Worm (Caenorhabditis elegans): ENCODE measurements around the gene F08G2.4.

Gene F08G2.4

ce11 chrII:13791570-13792279 is 38.7 kb upstream of the F08G2.4 start, which contains the start of gene ZK131.11:
Gene ZK131.11 (plus strand): TSS chrII:13792229.
- no peak for TF ChIP-seq tbx-37 (GFP tag; conservative IDR thresholded peaks at IDR 0.05)

DNA sequence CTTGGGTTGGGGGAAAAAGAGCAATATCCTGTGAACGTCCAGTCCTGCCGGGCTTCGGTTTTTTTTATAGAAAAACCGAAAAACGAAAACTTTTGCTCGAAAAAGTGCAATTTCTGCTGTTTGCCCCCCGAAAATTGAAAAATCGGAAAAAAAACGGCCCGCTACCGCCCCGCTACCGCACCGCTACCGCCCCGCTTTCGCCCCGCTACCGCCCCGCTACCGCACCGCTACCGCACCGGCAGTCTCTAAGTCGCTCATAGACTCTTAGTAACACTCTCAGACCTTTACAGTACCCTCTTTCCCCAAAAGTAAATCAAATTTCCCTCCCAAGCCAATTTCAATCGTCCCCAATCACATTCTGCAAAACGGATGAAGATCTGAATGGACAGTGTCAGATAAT is 35.2 kb upstream of the F08G2.4 start:
- TF ChIP-seq pes-1 (GFP tag; IDR thresholded peaks at IDR 0.05) (no peak), F13C5.2 (tag; optimal IDR thresholded peaks at IDR 0.05) (no peak)

- no peak for TF ChIP-seq tbx-37 (GFP tag; conservative IDR thresholded peaks at IDR 0.05)
- peak; percentile 95 for TF ChIP-seq ceh-36 (tag; optimal IDR thresholded peaks at IDR 0.05)
Measured at ce11 chrII:13796312-13796711, 34.1 kb upstream of the F08G2.4 start.

ce11 chrII:13806269-13806668 is 24.1 kb upstream of the F08G2.4 start:
- TF ChIP-seq tra-4 (tag; optimal IDR thresholded peaks at IDR 0.05) (no peak), ceh-36 (tag; optimal IDR thresholded peaks at IDR 0.05) (no peak), ceh-13 (GFP tag; optimal IDR thresholded peaks at IDR 0.05) (no peak), ets-7 (tag; optimal IDR thresholded peaks at IDR 0.05) (no peak), hnd-1 (tag; optimal IDR thresholded peaks at IDR 0.05) (no peak), tbx-37 (GFP tag; conservative IDR thresholded peaks at IDR 0.05) (no peak), tbx-11 (GFP tag; IDR thresholded peaks at IDR 0.05) (no peak), hmg-4 (GFP tag; optimal IDR thresholded peaks at IDR 0.05) (no peak), scrt-1 (GFP tag; IDR thresholded peaks at IDR 0.05) (no peak), flt-1 (GFP tag; IDR thresholded peaks at IDR 0.05) (no peak), aly-1 (tag; optimal IDR thresholded peaks at IDR 0.05) (no peak), B0310.2 (tag; optimal IDR thresholded peaks at IDR 0.05) (no peak), ama-1 (optimal IDR thresholded peaks at IDR 0.05) (no peak)

ce11 chrII:13812335-13812734 is 18.1 kb upstream of the F08G2.4 start:
- TF ChIP-seq tbx-37 (GFP tag; conservative IDR thresholded peaks at IDR 0.05) (no peak), B0310.2 (tag; optimal IDR thresholded peaks at IDR 0.05) (no peak), ama-1 (optimal IDR thresholded peaks at IDR 0.05) (no peak), ceh-13 (GFP tag; optimal IDR thresholded peaks at IDR 0.05) (no peak), F13C5.2 (tag; optimal IDR thresholded peaks at IDR 0.05) (no peak)

ce11 chrII:13813413-13813812 is 17.0 kb upstream of the F08G2.4 start:
- TF ChIP-seq ets-7 (tag; optimal IDR thresholded peaks at IDR 0.05) (no peak), scrt-1 (GFP tag; IDR thresholded peaks at IDR 0.05) (no peak), ama-1 (optimal IDR thresholded peaks at IDR 0.05) (no peak), tbx-11 (GFP tag; IDR thresholded peaks at IDR 0.05) (no peak)

DNA sequence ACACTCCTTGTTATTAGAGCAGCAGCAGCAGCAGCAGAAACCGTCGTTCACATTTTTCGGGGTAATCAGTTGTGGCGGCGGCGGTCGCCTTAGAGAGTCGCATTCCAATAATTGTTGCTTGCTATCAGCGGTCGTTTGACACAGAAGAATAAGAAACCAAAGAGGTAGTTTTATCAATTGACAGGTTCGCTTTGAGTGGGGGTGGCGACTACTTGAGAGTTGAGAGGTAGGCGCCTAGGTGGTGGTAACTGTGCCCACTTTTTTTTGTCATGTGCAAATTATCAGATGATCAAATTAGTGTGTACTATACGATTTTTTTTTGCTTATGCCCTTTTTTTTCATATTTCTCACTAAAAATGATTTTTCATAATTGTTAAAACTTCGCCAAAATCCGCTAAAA is 16.5 kb upstream of the F08G2.4 start:
- TF ChIP-seq tbx-11 (GFP tag; IDR thresholded peaks at IDR 0.05) = no peak
- no peak for TF ChIP-seq B0310.2 (tag; optimal IDR thresholded peaks at IDR 0.05)
- no peak for TF ChIP-seq scrt-1 (GFP tag; IDR thresholded peaks at IDR 0.05)
- TF ChIP-seq ets-7 (tag; optimal IDR thresholded peaks at IDR 0.05) = no peak
- no peak for TF ChIP-seq F13C5.2 (tag; optimal IDR thresholded peaks at IDR 0.05)
- TF ChIP-seq tra-4 (tag; optimal IDR thresholded peaks at IDR 0.05) = no peak
- no peak for TF ChIP-seq tbx-37 (GFP tag; conservative IDR thresholded peaks at IDR 0.05)
- TF ChIP-seq hnd-1 (tag; optimal IDR thresholded peaks at IDR 0.05) = no peak
- no peak for TF ChIP-seq hmbx-1 (tag; optimal IDR thresholded peaks at IDR 0.05)
- TF ChIP-seq sea-1 (GFP tag; conservative IDR thresholded peaks at IDR 0.05) = no peak
- TF ChIP-seq hmg-4 (GFP tag; optimal IDR thresholded peaks at IDR 0.05) = no peak
- no peak for TF ChIP-seq aly-1 (tag; optimal IDR thresholded peaks at IDR 0.05)
- TF ChIP-seq pes-1 (GFP tag; IDR thresholded peaks at IDR 0.05) = no peak
- no peak for TF ChIP-seq ama-1 (optimal IDR thresholded peaks at IDR 0.05)
- no peak for TF ChIP-seq flt-1 (GFP tag; IDR thresholded peaks at IDR 0.05)
- no peak for TF ChIP-seq ceh-13 (GFP tag; optimal IDR thresholded peaks at IDR 0.05)
- TF ChIP-seq ceh-36 (tag; optimal IDR thresholded peaks at IDR 0.05) = no peak

DNA sequence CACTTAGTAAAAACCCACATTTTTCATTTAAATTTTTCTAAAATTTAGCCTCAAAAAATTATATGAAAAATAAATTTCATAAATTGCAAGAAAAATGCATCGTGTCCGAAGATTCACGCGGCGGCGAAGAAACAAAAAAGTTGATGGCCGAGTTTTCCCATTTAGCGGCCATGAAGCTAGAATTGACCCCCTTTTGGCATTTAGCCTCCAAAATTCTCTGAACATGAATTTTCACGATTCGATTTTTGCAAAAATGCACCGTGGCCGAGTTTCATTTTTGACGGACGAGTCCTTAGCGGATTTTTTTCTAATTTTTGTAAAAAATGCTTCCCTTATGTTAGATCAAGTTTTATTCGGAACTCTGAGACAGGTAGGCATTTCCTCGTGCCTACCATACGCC is 14.9 kb upstream of the F08G2.4 start:
- TF ChIP-seq aly-1 (tag; optimal IDR thresholded peaks at IDR 0.05) (no peak), B0310.2 (tag; optimal IDR thresholded peaks at IDR 0.05) (no peak), sea-1 (GFP tag; conservative IDR thresholded peaks at IDR 0.05) (no peak), hnd-1 (tag; optimal IDR thresholded peaks at IDR 0.05) (no peak), ceh-36 (tag; optimal IDR thresholded peaks at IDR 0.05) (no peak), ceh-13 (GFP tag; optimal IDR thresholded peaks at IDR 0.05) (no peak), hmbx-1 (tag; optimal IDR thresholded peaks at IDR 0.05) (no peak), F13C5.2 (tag; optimal IDR thresholded peaks at IDR 0.05) (no peak), ama-1 (optimal IDR thresholded peaks at IDR 0.05) (no peak), flt-1 (GFP tag; IDR thresholded peaks at IDR 0.05) (no peak), hmg-4 (GFP tag; optimal IDR thresholded peaks at IDR 0.05) (no peak)

ce11 chrII:13817474-13817873 is 12.9 kb upstream of the F08G2.4 start:
- TF ChIP-seq scrt-1 (GFP tag; IDR thresholded peaks at IDR 0.05) (0 out of 2 replicates have a peak, but pooled peaks have one; percentile 11), ama-1 (optimal IDR thresholded peaks at IDR 0.05) (peak; percentile 72), sea-1 (GFP tag; conservative IDR thresholded peaks at IDR 0.05) (peak; percentile 78; the same call in 1 of the 2 replicates), pes-1 (GFP tag; IDR thresholded peaks at IDR 0.05) (peak; percentile 67), aly-1 (tag; optimal IDR thresholded peaks at IDR 0.05) (peak; percentile 73)

All from whole organism, early embryonic.